Fruit fly (Drosophila melanogaster): ENCODE data around the gene ex.

Gene ex

dm6 chr2L:440638-441454 lies 9.8 kb downstream of the ex start (continued):
- TF ChIP-seq dimm (GFP tag; IDR thresholded peaks at IDR 0.05) (no peak), cg (GFP tag; optimal IDR thresholded peaks at IDR 0.05) (no peak), nau (GFP tag; optimal IDR thresholded peaks at IDR 0.05) (no peak), crc (GFP tag; optimal IDR thresholded peaks at IDR 0.05) (no peak), CG42726 (GFP tag; IDR thresholded peaks at IDR 0.05; ENCODE audit: partially characterized antibody) (no peak), CG15269 (tag; optimal IDR thresholded peaks at IDR 0.05) (no peak), CG7372 (GFP tag; IDR thresholded peaks at IDR 0.05) (no peak), CG1832 (GFP tag; optimal IDR thresholded peaks at IDR 0.05) (no peak), CG11247 (GFP tag; IDR thresholded peaks at IDR 0.05) (no peak), Usf (GFP tag; optimal IDR thresholded peaks at IDR 0.05) (peak; percentile 61), wdn (GFP tag; IDR thresholded peaks at IDR 0.05) (no peak), az2 (GFP tag; optimal IDR thresholded peaks at IDR 0.05) (peak; percentile 30), Chrac-16 (GFP tag; optimal IDR thresholded peaks at IDR 0.05) (peak; percentile 49), lilli (GFP tag; optimal IDR thresholded peaks at IDR 0.05) (no peak), CG13424 (tag; optimal IDR thresholded peaks at IDR 0.05) (peak; percentile 43), Nf-YB (GFP tag; optimal IDR thresholded peaks at IDR 0.05) (peak; percentile 57), ftz-f1 (GFP tag; optimal IDR thresholded peaks at IDR 0.05) (no peak), CG15696 (tag; optimal IDR thresholded peaks at IDR 0.05) (peak; percentile 89), tll (GFP tag; optimal IDR thresholded peaks at IDR 0.05) (no peak), CG2678 (tag; optimal IDR thresholded peaks at IDR 0.05) (peak; percentile 35), unc-4 (GFP tag; IDR thresholded peaks at IDR 0.05; ENCODE audit: partially characterized antibody) (no peak), luna (GFP tag; optimal IDR thresholded peaks at IDR 0.05) (no peak), CG9932 (GFP tag; IDR thresholded peaks at IDR 0.05) (no peak), sna (GFP tag; IDR thresholded peaks at IDR 0.05; ENCODE audit: partially characterized antibody) (no peak), CG8359 (GFP tag; optimal IDR thresholded peaks at IDR 0.05; ENCODE audit: borderline replicate concordance) (no peak), lmd (GFP tag; IDR thresholded peaks at IDR 0.05) (peak; percentile 18; the same call in 1 of the 2 replicates), CG7839 (tag; optimal IDR thresholded peaks at IDR 0.05) (peak; percentile 52), sim (GFP tag; IDR thresholded peaks at IDR 0.05) (no peak), ems (GFP tag; optimal IDR thresholded peaks at IDR 0.05) (no peak), salm (tag; optimal IDR thresholded peaks at IDR 0.05) (no peak), CG1647 (GFP tag; optimal IDR thresholded peaks at IDR 0.05) (no peak), klu (GFP tag; IDR thresholded peaks at IDR 0.05) (no peak), CG10462 (GFP tag; optimal IDR thresholded peaks at IDR 0.05) (no peak), prd (optimal IDR thresholded peaks at IDR 0.05) (no peak), prd (GFP tag; IDR thresholded peaks at IDR 0.05) (0 out of 3 replicates have a peak, but pooled peaks have one; percentile 40), Optix (GFP tag; IDR thresholded peaks at IDR 0.05) (peak; percentile 29; the same call in 1 of the 3 replicates), mirr (GFP tag; optimal IDR thresholded peaks at IDR 0.05) (no peak), CG17361 (GFP tag; IDR thresholded peaks at IDR 0.05) (peak; percentile 77), CoRest (tag; optimal IDR thresholded peaks at IDR 0.05) (peak; percentile 55), sisA (GFP tag; IDR thresholded peaks at IDR 0.05) (no peak), wek (GFP tag; optimal IDR thresholded peaks at IDR 0.05) (no peak), tna (GFP tag; IDR thresholded peaks at IDR 0.05; ENCODE audit: partially characterized antibody) (no peak), Hsf (GFP tag; optimal IDR thresholded peaks at IDR 0.05) (no peak), CG10209 (GFP tag; optimal IDR thresholded peaks at IDR 0.05) (peak; percentile 37), Kr (GFP tag; optimal IDR thresholded peaks at IDR 0.05) (peak; percentile 18), pfk (GFP tag; optimal IDR thresholded peaks at IDR 0.05) (no peak), CG18619 (GFP tag; optimal IDR thresholded peaks at IDR 0.05) (peak; percentile 9), ttk (GFP tag; IDR thresholded peaks at IDR 0.05) (no peak), CG6254 (GFP tag; optimal IDR thresholded peaks at IDR 0.05) (peak; percentile 29)
